Fruit fly (Drosophila melanogaster) whole organism, wandering third instar larva: ENCODE measurements around the gene CG5078.
A peak's percentile ranks its signal among the peaks of the same experiment; 100 is the strongest.

Experiments
- CG32264 ChIP-seq: fragments of 200-800 bp; sonication (Bioruptor generic); optimal IDR thresholded peaks from 2 replicates; lab custom pipeline; 2016; ENCODE audit warnings: missing biosample characterization, missing genetic modification characterization
- CG9705 ChIP-seq: fragments of 200-800 bp; sonication (Bioruptor generic); optimal IDR thresholded peaks from 2 replicates; lab custom pipeline; 2018; ENCODE audit warnings: missing biosample characterization, mild to moderate bottlenecking, missing genetic modification characterization
- Dfd ChIP-seq: fragments of >200 bp; optimal IDR thresholded peaks from 2 replicates; lab custom pipeline; 2017; ENCODE audit warnings: missing biosample characterization, missing genetic modification characterization
- Dif ChIP-seq: fragments of 200-275, 200-300 bp; sonication (Bioruptor generic); optimal IDR thresholded peaks from 2 replicates; lab custom pipeline; 2018; ENCODE audit warnings: missing biosample characterization, missing genetic modification characterization; ENCODE audit not compliant: partially characterized antibody
- GATAd ChIP-seq: sonication (Bioruptor generic); optimal IDR thresholded peaks from 2 replicates; lab custom pipeline; 2016; ENCODE audit warnings: missing biosample characterization, missing genetic modification characterization
- HLH106 ChIP-seq: fragments of 200-800 bp; optimal IDR thresholded peaks from 3 replicates; lab custom pipeline; 2019; ENCODE audit warnings: missing biosample characterization, mild to moderate bottlenecking, missing genetic modification characterization, moderate library complexity
- Hnf4 ChIP-seq: fragments of 200-800 bp; sonication (Bioruptor generic); optimal IDR thresholded peaks from 2 replicates; lab custom pipeline; 2016; ENCODE audit warnings: missing biosample characterization, mild to moderate bottlenecking, missing genetic modification characterization
- Hr78 ChIP-seq: fragments of >200 bp; optimal IDR thresholded peaks from 2 replicates; lab custom pipeline; 2017; ENCODE audit warnings: missing biosample characterization, missing genetic modification characterization
- Hr83 ChIP-seq: fragments of 200-300 bp; sonication (Bioruptor generic); optimal IDR thresholded peaks from 2 replicates; lab custom pipeline; 2016; ENCODE audit warnings: missing biosample characterization, mild to moderate bottlenecking, missing genetic modification characterization, moderate library complexity; ENCODE audit not compliant: poor library complexity, severe bottlenecking
- Jra ChIP-seq: sonication (Bioruptor generic); optimal IDR thresholded peaks from 2 replicates; lab custom pipeline; 2016; ENCODE audit warnings: missing biosample characterization, missing genetic modification characterization
- Mio ChIP-seq: sonication (Bioruptor generic); optimal IDR thresholded peaks from 2 replicates; lab custom pipeline; 2016; ENCODE audit warnings: missing biosample characterization, missing genetic modification characterization
- Myc ChIP-seq: fragments of >200 bp; optimal IDR thresholded peaks from 2 replicates; lab custom pipeline; 2017
- N ChIP-seq: fragments of >200 bp; optimal IDR thresholded peaks from 2 replicates; lab custom pipeline; 2018; ENCODE audit warnings: missing biosample characterization, missing external identifiers, missing genetic modification characterization
- OdsH ChIP-seq: fragments of 200-800 bp; sonication (Bioruptor generic); optimal IDR thresholded peaks from 2 replicates; lab custom pipeline; 2016; ENCODE audit warnings: missing biosample characterization, mild to moderate bottlenecking, missing genetic modification characterization
- Rel ChIP-seq, 2 experiments: fragments of 200-800 bp; sonication (Bioruptor generic) in 1 of 2; optimal IDR thresholded peaks; 2 replicates in 1 of 2; 3 replicates in 1 of 2; lab custom pipeline; 2016 to 2019; ENCODE audit warnings: mild to moderate bottlenecking in 2 of 2, missing biosample characterization in 2 of 2, missing genetic modification characterization in 2 of 2, moderate library complexity in 1 of 2
- Sp1 ChIP-seq: fragments of 200-800 bp; sonication (Bioruptor generic); optimal IDR thresholded peaks from 3 replicates; lab custom pipeline; 2019; ENCODE audit warnings: missing biosample characterization, mild to moderate bottlenecking, missing genetic modification characterization, moderate library complexity
- Vsx2 ChIP-seq: fragments of 200-300, 225-300 bp; sonication (Bioruptor generic); optimal IDR thresholded peaks from 2 replicates; lab custom pipeline; 2018; ENCODE audit warnings: missing biosample characterization, missing genetic modification characterization; ENCODE audit not compliant: partially characterized antibody
- br ChIP-seq: fragments of 200-800 bp; sonication (Bioruptor generic); optimal IDR thresholded peaks from 2 replicates; lab custom pipeline; 2016; ENCODE audit warnings: missing biosample characterization, missing genetic modification characterization
- brk ChIP-seq: fragments of 200-800 bp; sonication (Bioruptor generic); optimal IDR thresholded peaks from 2 replicates; lab custom pipeline; 2016; ENCODE audit warnings: missing biosample characterization, mild to moderate bottlenecking, missing genetic modification characterization
- dl ChIP-seq, 2 experiments: fragments of 175-275, 200-275 bp in 1 of 2; fragments of 200-275 bp in 1 of 2; sonication (Bioruptor generic); optimal IDR thresholded peaks; lab custom pipeline; 2018; ENCODE audit warnings: mild to moderate bottlenecking in 2 of 2, missing biosample characterization in 2 of 2, missing genetic modification characterization in 2 of 2, moderate library complexity in 2 of 2; ENCODE audit not compliant: partially characterized antibody in 2 of 2, insufficient read depth in 1 of 2
- dmrt93B ChIP-seq: fragments of 200-800 bp; sonication (Bioruptor generic); optimal IDR thresholded peaks from 2 replicates; lab custom pipeline; 2018; ENCODE audit warnings: missing biosample characterization, mild to moderate bottlenecking, missing genetic modification characterization
- dsf ChIP-seq: sonication (Bioruptor generic); optimal IDR thresholded peaks from 2 replicates; lab custom pipeline; 2016; ENCODE audit warnings: missing biosample characterization, missing genetic modification characterization, borderline replicate concordance
- ey ChIP-seq: fragments of 200-800 bp; sonication (Bioruptor generic); optimal IDR thresholded peaks from 2 replicates; lab custom pipeline; 2016; ENCODE audit warnings: missing biosample characterization, missing genetic modification characterization
- foxo ChIP-seq, 2 experiments: fragments of 200-800 bp; sonication (Bioruptor generic); optimal IDR thresholded peaks; 2 replicates in 1 of 2; 3 replicates in 1 of 2; lab custom pipeline; 2016 to 2017; ENCODE audit warnings: missing biosample characterization in 2 of 2, missing genetic modification characterization in 2 of 2
- fru ChIP-seq: fragments of 200-800 bp; sonication (Bioruptor generic); optimal IDR thresholded peaks from 3 replicates; lab custom pipeline; 2016; ENCODE audit warnings: missing biosample characterization, mild to moderate bottlenecking, missing genetic modification characterization
- h ChIP-seq: fragments of 200-800 bp; sonication (Bioruptor generic); optimal IDR thresholded peaks from 3 replicates; lab custom pipeline; 2016; ENCODE audit warnings: missing biosample characterization, mild to moderate bottlenecking, missing genetic modification characterization
- jim ChIP-seq: fragments of 175-275, 200-325 bp; sonication (Bioruptor generic); optimal IDR thresholded peaks from 2 replicates; lab custom pipeline; 2016; ENCODE audit warnings: missing biosample characterization, mild to moderate bottlenecking, missing genetic modification characterization
- lola ChIP-seq: fragments of >200 bp; optimal IDR thresholded peaks from 2 replicates; lab custom pipeline; 2017; ENCODE audit warnings: missing biosample characterization, missing genetic modification characterization
- pan ChIP-seq: fragments of >200 bp; optimal IDR thresholded peaks from 2 replicates; lab custom pipeline; 2017
- psq ChIP-seq: fragments of 200-800 bp; sonication (Bioruptor generic); optimal IDR thresholded peaks from 3 replicates; lab custom pipeline; 2017; ENCODE audit warnings: missing biosample characterization, mild to moderate bottlenecking, missing genetic modification characterization, moderate library complexity
- rgr ChIP-seq: fragments of 200-800 bp; sonication (Bioruptor generic); optimal IDR thresholded peaks from 3 replicates; lab custom pipeline; 2016; ENCODE audit warnings: missing biosample characterization, mild to moderate bottlenecking, missing genetic modification characterization
- sage ChIP-seq: fragments of 200-800 bp; sonication (Bioruptor generic); optimal IDR thresholded peaks from 2 replicates; lab custom pipeline; 2016; ENCODE audit warnings: missing biosample characterization, mild to moderate bottlenecking, missing genetic modification characterization
- tai ChIP-seq: sonication (Bioruptor generic); optimal IDR thresholded peaks from 2 replicates; lab custom pipeline; 2016; ENCODE audit warnings: missing biosample characterization, missing genetic modification characterization
- usp ChIP-seq: fragments of >200 bp; optimal IDR thresholded peaks from 2 replicates; lab custom pipeline; 2017; ENCODE audit warnings: missing biosample characterization, missing genetic modification characterization
- woc ChIP-seq: sonication (Bioruptor generic); optimal IDR thresholded peaks from 2 replicates; lab custom pipeline; 2016; ENCODE audit warnings: missing biosample characterization, mild to moderate bottlenecking, missing genetic modification characterization

CG5078 gene

dm6 chr3L:20517897-20518804, 12.3 kb downstream of the CG5078 start (continued):
- no peak for TF ChIP-seq pan (lab: Kevin White, UChicago)
- no peak for TF ChIP-seq Rel (GFP tag; optimal IDR thresholded peaks at IDR 0.05; lab: Kevin White, UChicago)
- TF ChIP-seq Rel (tag; optimal IDR thresholded peaks at IDR 0.05; lab: Kevin White, UChicago) = peak; percentile 85
- peak; percentile 32 for TF ChIP-seq h (GFP tag; lab: Kevin White, UChicago)
- TF ChIP-seq, all 38 proteins: peak for 19

DNA sequence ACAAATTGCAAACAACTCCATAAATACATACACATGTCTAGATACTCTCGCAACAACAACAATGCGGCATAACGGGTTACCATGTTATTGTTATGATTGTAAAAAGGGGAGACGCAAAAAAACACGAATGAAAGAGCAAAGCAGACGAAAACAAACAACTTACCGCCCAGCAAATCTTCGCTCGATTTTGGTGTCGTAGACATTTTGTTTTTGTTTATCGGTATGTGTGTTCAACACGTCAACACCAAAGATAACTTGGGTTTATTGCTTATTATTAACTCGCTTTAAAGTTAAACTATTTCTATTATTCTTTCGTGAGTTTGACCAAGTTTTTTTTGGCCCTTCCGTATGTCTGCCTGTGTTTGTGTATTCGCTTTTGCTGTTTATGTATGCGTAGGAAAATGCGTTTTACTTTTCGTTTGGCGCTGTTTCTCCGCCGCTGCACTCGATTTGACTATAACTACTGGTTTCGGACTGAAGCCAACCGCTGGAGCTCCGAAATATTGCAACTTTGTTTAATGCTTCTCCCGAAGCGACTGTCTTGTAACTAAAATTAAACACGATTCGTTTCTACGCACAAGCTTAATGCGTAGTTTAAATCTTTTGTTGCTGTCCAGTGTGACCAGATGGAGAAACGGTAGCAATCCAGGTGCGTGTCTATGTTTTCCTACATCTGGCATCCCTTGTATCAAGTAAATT, 13.1 kb downstream of the CG5078 start, which contains the start of gene BNIP3:
Gene BNIP3 (minus strand): TSS at position 589 of the 699 bp plus-strand sequence.
- TF ChIP-seq Sp1 (GFP tag; lab: Kevin White, UChicago) = peak; percentile 32
- no peak for TF ChIP-seq OdsH (GFP tag; lab: Kevin White, UChicago)
- TF ChIP-seq Mio (GFP tag; lab: Kevin White, UChicago) = no peak
- no peak for TF ChIP-seq usp
- peak; percentile 17 for TF ChIP-seq br (GFP tag; lab: Kevin White, UChicago)
- TF ChIP-seq Hr83 (GFP tag; lab: Kevin White, UChicago) = peak; percentile 46
- no peak for TF ChIP-seq jim (GFP tag; lab: Kevin White, UChicago)
- no peak for TF ChIP-seq Jra (GFP tag; lab: Kevin White, UChicago)
- no peak for TF ChIP-seq tai (GFP tag; lab: Kevin White, UChicago)
- no peak for TF ChIP-seq h (GFP tag; lab: Kevin White, UChicago)
- TF ChIP-seq CG9705 (GFP tag; lab: Kevin White, UChicago) = no peak
- peak; percentile 7 for TF ChIP-seq fru (GFP tag; lab: Kevin White, UChicago)
- TF ChIP-seq Dif (GFP tag; lab: Kevin White, UChicago) = no peak
- no peak for TF ChIP-seq lola (GFP tag; lab: Kevin White, UChicago)
- TF ChIP-seq CG32264 (GFP tag; lab: Kevin White, UChicago) = no peak
- TF ChIP-seq dl (GFP tag; optimal IDR thresholded peaks at IDR 0.05; lab: Kevin White, UChicago; ENCODE audit: insufficient read depth in 1 of 2, partially characterized antibody in 2 of 2) = peak in 1 of 2 experiments; percentile 21
- no peak for TF ChIP-seq woc (GFP tag; lab: Kevin White, UChicago)
- no peak for TF ChIP-seq Rel (GFP tag; optimal IDR thresholded peaks at IDR 0.05; lab: Kevin White, UChicago)
- TF ChIP-seq Rel (tag; optimal IDR thresholded peaks at IDR 0.05; lab: Kevin White, UChicago) = peak; percentile 46
- no peak for TF ChIP-seq pan (lab: Kevin White, UChicago)
- TF ChIP-seq sage (GFP tag; lab: Kevin White, UChicago) = no peak
- TF ChIP-seq Hr78 (GFP tag; lab: Kevin White, UChicago) = no peak
- no peak for TF ChIP-seq Hnf4 (GFP tag; lab: Kevin White, UChicago)
- TF ChIP-seq Vsx2 (GFP tag; lab: Kevin White, UChicago) = no peak
- TF ChIP-seq brk (GFP tag; lab: Kevin White, UChicago) = no peak
- no peak for TF ChIP-seq dsf (GFP tag; lab: Kevin White, UChicago)
- no peak for TF ChIP-seq N (GFP tag; lab: Kevin White, UChicago)
- peak; percentile 98 for TF ChIP-seq psq

- TF ChIP-seq HLH106 (tag; lab: Kevin White, UChicago) (peak; percentile 7), usp (no peak), foxo (GFP tag; optimal IDR thresholded peaks at IDR 0.05; lab: Kevin White, UChicago) (peak in 1 of 2 experiments; percentile 21), psq (peak; percentile 40), Rel (GFP tag; optimal IDR thresholded peaks at IDR 0.05; lab: Kevin White, UChicago) (no peak), Rel (tag; optimal IDR thresholded peaks at IDR 0.05; lab: Kevin White, UChicago) (peak; percentile 72), Dfd (GFP tag; lab: Kevin White, UChicago) (no peak), Hr83 (GFP tag; lab: Kevin White, UChicago) (no peak), Sp1 (GFP tag; lab: Kevin White, UChicago) (peak; percentile 31), h (GFP tag; lab: Kevin White, UChicago) (peak; percentile 39), Vsx2 (GFP tag; lab: Kevin White, UChicago) (no peak), woc (GFP tag; lab: Kevin White, UChicago) (peak; percentile 53), Dif (GFP tag; lab: Kevin White, UChicago) (no peak), dmrt93B (GFP tag; lab: Kevin White, UChicago) (no peak), Hnf4 (GFP tag; lab: Kevin White, UChicago) (peak; percentile 1), sage (GFP tag; lab: Kevin White, UChicago) (no peak), brk (GFP tag; lab: Kevin White, UChicago) (peak; percentile 28), ey (GFP tag; lab: Kevin White, UChicago) (peak; percentile 14), OdsH (GFP tag; lab: Kevin White, UChicago) (no peak), rgr (GFP tag; lab: Kevin White, UChicago) (peak; percentile 26), Hr78 (GFP tag; lab: Kevin White, UChicago) (no peak), GATAd (GFP tag; lab: Kevin White, UChicago) (no peak), Myc (lab: Kevin White, UChicago) (peak; percentile 75)
These were observed 14.9 kb downstream of the CG5078 start, which contains the start of the genes mTerf3 and CG5104 for dm6 chr3L:20520687-20521169. mTerf3 (minus strand) TSS chr3L:20520772. CG5104 (plus strand) TSS chr3L:20521009.
